Worm (Caenorhabditis elegans): ENCODE measurements around the gene smrc-1.

DNA sequence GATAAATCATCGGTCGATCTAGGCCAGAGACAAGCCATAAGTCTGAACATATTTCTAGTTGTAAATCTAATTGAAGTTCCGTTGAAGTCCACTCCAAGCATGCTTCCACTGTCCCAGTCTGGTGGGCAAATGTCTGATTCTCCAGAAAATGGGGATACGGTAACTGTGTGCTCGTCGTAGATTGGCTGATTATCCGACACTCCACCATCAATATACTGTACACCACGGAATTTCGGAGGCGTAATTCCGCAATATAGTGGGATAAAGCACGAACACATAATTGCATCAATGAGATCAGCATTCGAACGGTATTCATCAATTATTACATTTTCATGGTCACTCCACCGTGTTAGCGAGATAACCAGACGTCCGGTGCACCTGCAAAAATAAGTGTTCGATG, 27.5 kb downstream of the smrc-1 start:
- no peak for TF ChIP-seq F49E8.2 (tag; optimal IDR thresholded peaks at IDR 0.05; ENCODE audit: borderline replicate concordance)
- no peak for TF ChIP-seq skn-1 (tag; optimal IDR thresholded peaks at IDR 0.05)
- TF ChIP-seq spr-3 (GFP tag; optimal IDR thresholded peaks at IDR 0.05) = no peak
